Fruit fly (Drosophila melanogaster): ENCODE results near the gene ND-ACP.

Gene ND-ACP

dm6 chr3L:1368201-1368617 is 38.5 kb downstream of the ND-ACP start (continued):
- TF ChIP-seq eve (GFP tag; optimal IDR thresholded peaks at IDR 0.05) (peak; percentile 73 to 92), gsb-n (tag; optimal IDR thresholded peaks at IDR 0.05) (peak; percentile 45), bowl (GFP tag; IDR thresholded peaks at IDR 0.05) (peak; percentile 54; the same call in 1 of the 2 replicates), Hr78 (GFP tag; optimal IDR thresholded peaks at IDR 0.05) (peak in 1 of 2 experiments; percentile 6), yki (optimal IDR thresholded peaks at IDR 0.05) (no peak), phol (tag; optimal IDR thresholded peaks at IDR 0.05) (peak; percentile 72), gt (GFP tag; IDR thresholded peaks at IDR 0.05) (peak; percentile 70), ewg (GFP tag; optimal IDR thresholded peaks at IDR 0.05) (peak; percentile 40), CG13424 (tag; optimal IDR thresholded peaks at IDR 0.05) (peak; percentile 65), CG7786 (GFP tag; optimal IDR thresholded peaks at IDR 0.05) (peak; percentile 66), CG2712 (tag; optimal IDR thresholded peaks at IDR 0.05) (peak; percentile 87), Med (GFP tag) (peak; percentile 98), CG34422 (GFP tag; IDR thresholded peaks at IDR 0.05) (peak; percentile 84), CoRest (tag; optimal IDR thresholded peaks at IDR 0.05) (peak; percentile 68), CG33213 (GFP tag; optimal IDR thresholded peaks at IDR 0.05) (peak; percentile 36), CG2120 (GFP tag; optimal IDR thresholded peaks at IDR 0.05) (peak; percentile 82), CG2889 (GFP tag; IDR thresholded peaks at IDR 0.05) (peak; percentile 84), Hmr (GFP tag; optimal IDR thresholded peaks at IDR 0.05) (peak; percentile 80), ci (GFP tag; IDR thresholded peaks at IDR 0.05) (peak; percentile 92), BEAF-32 (GFP tag; optimal IDR thresholded peaks at IDR 0.05) (no peak), nerfin-1 (tag; optimal IDR thresholded peaks at IDR 0.05) (peak; percentile 53), CG17359 (tag; optimal IDR thresholded peaks at IDR 0.05) (peak; percentile 64), CG8281 (tag; optimal IDR thresholded peaks at IDR 0.05) (peak; percentile 35), stwl (tag; optimal IDR thresholded peaks at IDR 0.05) (peak; percentile 2), CG32772 (GFP tag; IDR thresholded peaks at IDR 0.05) (peak; percentile 82), CG31365 (tag; optimal IDR thresholded peaks at IDR 0.05) (peak; percentile 41), Poxn (GFP tag; IDR thresholded peaks at IDR 0.05) (0 out of 2 replicates have a peak, but pooled peaks have one; percentile 26), CG15696 (tag; optimal IDR thresholded peaks at IDR 0.05) (peak; percentile 85), CG2199 (GFP tag; IDR thresholded peaks at IDR 0.05) (peak; percentile 70; the same call in 2 of the 3 replicates), ems (GFP tag; optimal IDR thresholded peaks at IDR 0.05) (peak; percentile 76), ham (GFP tag; IDR thresholded peaks at IDR 0.05) (peak; percentile 66; the same call in 1 of the 2 replicates), emc (GFP tag; optimal IDR thresholded peaks at IDR 0.05) (peak; percentile 47), CG14014 (GFP tag; IDR thresholded peaks at IDR 0.05) (peak; percentile 89), croc (GFP tag; conservative IDR thresholded peaks at IDR 0.05) (peak; percentile 79), Sox100B (GFP tag; optimal IDR thresholded peaks at IDR 0.05) (peak; percentile 38), Drgx (GFP tag; IDR thresholded peaks at IDR 0.05) (peak; percentile 51), cad (GFP tag; optimal IDR thresholded peaks at IDR 0.05) (no peak), CHES-1-like (GFP tag; optimal IDR thresholded peaks at IDR 0.05) (peak; percentile 59), CG10654 (GFP tag; optimal IDR thresholded peaks at IDR 0.05) (peak; percentile 43), CG10959 (GFP tag; IDR thresholded peaks at IDR 0.05) (peak; percentile 86), Myb (GFP tag; optimal IDR thresholded peaks at IDR 0.05) (peak; percentile 64), pros (GFP tag; optimal IDR thresholded peaks at IDR 0.05) (no peak), nom (GFP tag; optimal IDR thresholded peaks at IDR 0.05) (no peak), CG6791 (GFP tag; IDR thresholded peaks at IDR 0.05; ENCODE audit: partially characterized antibody) (no peak), CG12155 (GFP tag; optimal IDR thresholded peaks at IDR 0.05) (peak; percentile 66), wek (GFP tag; optimal IDR thresholded peaks at IDR 0.05) (no peak), aop (GFP tag; IDR thresholded peaks at IDR 0.05) (peak; percentile 24; the same call in 1 of the 2 replicates), Fer3 (tag; optimal IDR thresholded peaks at IDR 0.05) (peak; percentile 72), ac (GFP tag; optimal IDR thresholded peaks at IDR 0.05) (peak; percentile 78), CG18619 (GFP tag; optimal IDR thresholded peaks at IDR 0.05) (peak; percentile 67)
